Fruit fly (Drosophila melanogaster) whole organism, embryonic: Measurements from ENCODE around the gene SP555.

Experiments used
- Antp ChIP-seq: fragments of 200-800 bp; sonication (Bioruptor generic); optimal IDR thresholded peaks from 3 replicates; lab custom pipeline; 2016; ENCODE audit warnings: missing biosample characterization, missing genetic modification characterization
- B-H1 ChIP-seq: fragments of 200-800 bp; sonication (Bioruptor generic); IDR thresholded peaks from 3 replicates; pipeline ENCODE4 v1.3.6; 2022; ENCODE audit warnings: missing biosample characterization, missing genetic modification characterization
- CG11085 ChIP-seq: fragments of 200-800 bp; sonication (Bioruptor generic); IDR thresholded peaks from 2 replicates; pipeline ENCODE4 v1.3.6; 2022; ENCODE audit warnings: missing biosample characterization, missing genetic modification characterization
- CG1603 ChIP-seq: fragments of 200-800 bp; sonication (Bioruptor generic); optimal IDR thresholded peaks from 2 replicates; lab custom pipeline; 2019; ENCODE audit warnings: missing biosample characterization, mild to moderate bottlenecking, missing genetic modification characterization, moderate library complexity
- CG17829 ChIP-seq: fragments of 200-800 bp; optimal IDR thresholded peaks from 2 replicates; lab custom pipeline; 2019; ENCODE audit warnings: missing biosample characterization, mild to moderate bottlenecking, missing genetic modification characterization, moderate library complexity
- CG2120 ChIP-seq: fragments of 200-800 bp; sonication (Bioruptor generic); optimal IDR thresholded peaks from 3 replicates; lab custom pipeline; 2016; ENCODE audit warnings: missing biosample characterization, missing genetic modification characterization
- CG2129 ChIP-seq: fragments of 200-800 bp; sonication (Bioruptor generic); IDR thresholded peaks from 2 replicates; pipeline ENCODE4 v1.3.6; 2022; ENCODE audit warnings: missing biosample characterization, missing genetic modification characterization; ENCODE audit not compliant: partially characterized antibody
- CG30431 ChIP-seq: fragments of 200-800 bp; sonication (Bioruptor generic); optimal IDR thresholded peaks from 2 replicates; lab custom pipeline; 2017; ENCODE audit warnings: missing biosample characterization, missing genetic modification characterization
- CG32772 ChIP-seq: fragments of 200-800 bp; sonication (Bioruptor generic); IDR thresholded peaks from 2 replicates; pipeline ENCODE4 v1.3.6; 2022; ENCODE audit warnings: missing biosample characterization, missing genetic modification characterization
- CG3281 ChIP-seq: fragments of 200-800 bp; sonication (Bioruptor generic); optimal IDR thresholded peaks from 3 replicates; lab custom pipeline; 2017; ENCODE audit warnings: missing biosample characterization, mild to moderate bottlenecking, missing genetic modification characterization
- CG3726 ChIP-seq: fragments of 200-800 bp; sonication (Bioruptor generic); IDR thresholded peaks from 3 replicates; pipeline ENCODE4, ENCODE4 v1.3.6; 2022; ENCODE audit warnings: missing biosample characterization, missing genetic modification characterization
- CG6765 ChIP-seq: fragments of 200-800 bp; sonication (Bioruptor generic); optimal IDR thresholded peaks from 3 replicates; lab custom pipeline; 2017; ENCODE audit warnings: missing biosample characterization, mild to moderate bottlenecking, missing genetic modification characterization
- CG7271 ChIP-seq: fragments of 200-800 bp; sonication (Bioruptor generic); optimal IDR thresholded peaks from 2 replicates; lab custom pipeline; 2018; ENCODE audit warnings: missing biosample characterization, mild to moderate bottlenecking, missing genetic modification characterization, moderate library complexity
- CG7357 ChIP-seq: fragments of 200-800 bp; sonication (Bioruptor generic); IDR thresholded peaks from 3 replicates; pipeline ENCODE4 v1.3.6; 2022; ENCODE audit warnings: missing biosample characterization, missing genetic modification characterization
- CG8478 ChIP-seq: fragments of >200 bp; optimal IDR thresholded peaks from 2 replicates; lab custom pipeline; 2018
- Dp ChIP-seq: fragments of 200-800 bp; sonication (Bioruptor generic); optimal IDR thresholded peaks from 2 replicates; lab custom pipeline; 2018; ENCODE audit warnings: missing biosample characterization, mild to moderate bottlenecking, missing genetic modification characterization, moderate library complexity
- Gug ChIP-seq: fragments of 200-800 bp; sonication (Bioruptor generic); IDR thresholded peaks from 4 replicates; pipeline ENCODE4 v1.3.6; 2022; ENCODE audit warnings: missing biosample characterization, missing genetic modification characterization
- H2.0 ChIP-seq: fragments of 200-800 bp; sonication (Bioruptor generic); IDR thresholded peaks from 2 replicates; pipeline ENCODE4 v1.3.6; 2022; ENCODE audit warnings: missing biosample characterization, missing genetic modification characterization
- Hey ChIP-seq: fragments of 200-800 bp; sonication (Bioruptor generic); optimal IDR thresholded peaks from 3 replicates; lab custom pipeline; 2018; ENCODE audit warnings: missing biosample characterization, mild to moderate bottlenecking, missing genetic modification characterization
- NC2β ChIP-seq: fragments of 200-800 bp; sonication (Bioruptor generic); optimal IDR thresholded peaks from 2 replicates; lab custom pipeline; 2016; ENCODE audit warnings: missing biosample characterization, missing genetic modification characterization
- Neu2 ChIP-seq: fragments of 200-800 bp; sonication (Bioruptor generic); optimal IDR thresholded peaks from 3 replicates; lab custom pipeline; 2016; ENCODE audit warnings: missing biosample characterization, missing genetic modification characterization, borderline replicate concordance
- Oaz ChIP-seq: fragments of 200-800 bp; sonication (Bioruptor generic); IDR thresholded peaks from 2 replicates; pipeline ENCODE4 v1.3.6; 2022; ENCODE audit warnings: missing biosample characterization, missing genetic modification characterization
- Optix ChIP-seq: fragments of 200-800 bp; sonication (Bioruptor generic); IDR thresholded peaks from 3 replicates; pipeline ENCODE4 v1.3.6; 2022; ENCODE audit warnings: missing biosample characterization, missing genetic modification characterization
- Rx ChIP-seq: fragments of 200-800 bp; sonication (Bioruptor generic); IDR thresholded peaks from 2 replicates; pipeline ENCODE4 v1.3.6; 2022; ENCODE audit warnings: missing biosample characterization, missing genetic modification characterization
- Sox102F ChIP-seq: fragments of 200-800 bp; sonication (Bioruptor generic); optimal IDR thresholded peaks from 2 replicates; lab custom pipeline; 2018; ENCODE audit warnings: missing biosample characterization, mild to moderate bottlenecking, missing genetic modification characterization, moderate library complexity
- Spps ChIP-seq: fragments of 200-800 bp; sonication (Bioruptor generic); optimal IDR thresholded peaks from 2 replicates; lab custom pipeline; 2018; ENCODE audit warnings: missing biosample characterization, mild to moderate bottlenecking, missing genetic modification characterization
- Sry-β ChIP-seq: fragments of 200-800 bp; sonication (Bioruptor generic); optimal IDR thresholded peaks from 2 replicates; lab custom pipeline; 2018; ENCODE audit warnings: missing biosample characterization, mild to moderate bottlenecking, missing genetic modification characterization, moderate library complexity
- Vsx1 ChIP-seq: fragments of 200-800 bp; sonication (Bioruptor generic); optimal IDR thresholded peaks from 2 replicates; lab custom pipeline; 2017; ENCODE audit warnings: missing biosample characterization, mild to moderate bottlenecking, missing genetic modification characterization, missing genetic modification reagents
- YL-1 ChIP-seq: fragments of 200-800 bp; sonication (Bioruptor generic); optimal IDR thresholded peaks from 3 replicates; lab custom pipeline; 2017; ENCODE audit warnings: missing biosample characterization, mild to moderate bottlenecking, missing genetic modification characterization
- ato ChIP-seq: fragments of 200-800 bp; sonication (Bioruptor generic); IDR thresholded peaks from 2 replicates; pipeline ENCODE4 v1.3.6; 2022; ENCODE audit warnings: missing biosample characterization, missing genetic modification characterization; ENCODE audit not compliant: partially characterized antibody
- bab2 ChIP-seq: fragments of 200-800 bp; sonication (Bioruptor generic); optimal IDR thresholded peaks from 2 replicates; lab custom pipeline; 2016; ENCODE audit warnings: missing biosample characterization, missing genetic modification characterization
- ci ChIP-seq: fragments of 200-800 bp; sonication (Bioruptor generic); IDR thresholded peaks from 3 replicates; pipeline ENCODE4 v1.3.6; 2022; ENCODE audit warnings: missing biosample characterization, missing genetic modification characterization
- croc ChIP-seq: fragments of 200-800 bp; sonication (Bioruptor generic); conservative IDR thresholded peaks from 3 replicates; pipeline ENCODE4 v1.3.6; 2022; ENCODE audit warnings: missing biosample characterization, missing genetic modification characterization
- crp ChIP-seq, 2 experiments: fragments of 200-800 bp; sonication (Bioruptor generic); optimal IDR thresholded peaks; 2 replicates in 1 of 2; 3 replicates in 1 of 2; lab custom pipeline; 2017; ENCODE audit warnings: missing biosample characterization in 2 of 2, missing genetic modification characterization in 2 of 2, mild to moderate bottlenecking in 1 of 2, moderate library complexity in 1 of 2
- dmrt11E ChIP-seq: fragments of 200-800 bp; sonication (Bioruptor generic); optimal IDR thresholded peaks from 3 replicates; lab custom pipeline; 2018; ENCODE audit warnings: missing biosample characterization, mild to moderate bottlenecking, missing genetic modification characterization, moderate library complexity
- emc ChIP-seq: fragments of 200-800 bp; sonication (Bioruptor generic); optimal IDR thresholded peaks from 2 replicates; lab custom pipeline; 2016; ENCODE audit warnings: missing biosample characterization, missing genetic modification characterization
- fd3F ChIP-seq: fragments of 200-800 bp; sonication (Bioruptor generic); optimal IDR thresholded peaks from 2 replicates; lab custom pipeline; 2018; ENCODE audit warnings: missing biosample characterization, mild to moderate bottlenecking, missing genetic modification characterization, moderate library complexity
- fu2 ChIP-seq: fragments of 200-800 bp; sonication (Bioruptor generic); optimal IDR thresholded peaks from 2 replicates; lab custom pipeline; 2016; ENCODE audit warnings: missing biosample characterization, missing genetic modification characterization
- ind ChIP-seq: fragments of 200-800 bp; sonication (Bioruptor generic); optimal IDR thresholded peaks from 3 replicates; lab custom pipeline; 2016; ENCODE audit warnings: missing biosample characterization, missing genetic modification characterization
- klu ChIP-seq: fragments of 200-800 bp; sonication (Bioruptor generic); IDR thresholded peaks from 2 replicates; pipeline ENCODE4 v1.3.6; 2022; ENCODE audit warnings: missing biosample characterization, missing genetic modification characterization
- pan ChIP-seq, 4 experiments: fragments of >200 bp in 3 of 4; fragments of 200-800 bp in 1 of 4; sonication (Bioruptor generic) in 1 of 4; optimal IDR thresholded peaks in 3 of 4; IDR thresholded peaks in 1 of 4; 2 replicates each; pipeline versions ENCODE4 v1.3.6 to Lab custom; 2017 to 2022; ENCODE audit warnings: missing biosample characterization in 2 of 4, missing genetic modification characterization in 2 of 4, mixed read lengths in 1 of 4
- sc ChIP-seq, 3 experiments: fragments of >200 bp in 2 of 3; fragments of 200-800 bp in 1 of 3; sonication (Bioruptor generic) in 1 of 3; optimal IDR thresholded peaks; 2 replicates in 2 of 3; 3 replicates in 1 of 3; lab custom pipeline; 2017; ENCODE audit warnings: mild to moderate bottlenecking in 1 of 3, missing biosample characterization in 1 of 3, missing genetic modification characterization in 1 of 3, missing genetic modification reagents in 1 of 3
- slou ChIP-seq: fragments of 200-800 bp; sonication (Bioruptor generic); optimal IDR thresholded peaks from 3 replicates; lab custom pipeline; 2016; ENCODE audit warnings: missing biosample characterization, missing genetic modification characterization
- sob ChIP-seq: fragments of 200-800 bp; sonication (Bioruptor generic); IDR thresholded peaks from 2 replicates; pipeline ENCODE4 v1.3.6; 2022; ENCODE audit warnings: missing biosample characterization, missing genetic modification characterization
- stwl ChIP-seq: fragments of 200-800 bp; sonication (Bioruptor generic); optimal IDR thresholded peaks from 3 replicates; lab custom pipeline; 2018; ENCODE audit warnings: missing biosample characterization, mild to moderate bottlenecking, missing genetic modification characterization, moderate library complexity
- tap ChIP-seq: fragments of 200-800 bp; optimal IDR thresholded peaks from 3 replicates; lab custom pipeline; 2019; ENCODE audit warnings: missing biosample characterization, mild to moderate bottlenecking, missing genetic modification characterization, moderate library complexity
- tll ChIP-seq, 2 experiments: fragments of 200-800 bp in 1 of 2; fragments of >200 bp in 1 of 2; sonication (Bioruptor generic) in 1 of 2; optimal IDR thresholded peaks; 2 replicates each; lab custom pipeline; 2017 to 2019; ENCODE audit warnings: missing biosample characterization in 2 of 2, missing genetic modification characterization in 2 of 2, mild to moderate bottlenecking in 1 of 2, moderate library complexity in 1 of 2
- zf30C ChIP-seq: fragments of 200-800 bp; sonication (Bioruptor generic); optimal IDR thresholded peaks from 3 replicates; lab custom pipeline; 2018; ENCODE audit warnings: missing biosample characterization, mild to moderate bottlenecking, missing genetic modification characterization

SP555 gene

DNA sequence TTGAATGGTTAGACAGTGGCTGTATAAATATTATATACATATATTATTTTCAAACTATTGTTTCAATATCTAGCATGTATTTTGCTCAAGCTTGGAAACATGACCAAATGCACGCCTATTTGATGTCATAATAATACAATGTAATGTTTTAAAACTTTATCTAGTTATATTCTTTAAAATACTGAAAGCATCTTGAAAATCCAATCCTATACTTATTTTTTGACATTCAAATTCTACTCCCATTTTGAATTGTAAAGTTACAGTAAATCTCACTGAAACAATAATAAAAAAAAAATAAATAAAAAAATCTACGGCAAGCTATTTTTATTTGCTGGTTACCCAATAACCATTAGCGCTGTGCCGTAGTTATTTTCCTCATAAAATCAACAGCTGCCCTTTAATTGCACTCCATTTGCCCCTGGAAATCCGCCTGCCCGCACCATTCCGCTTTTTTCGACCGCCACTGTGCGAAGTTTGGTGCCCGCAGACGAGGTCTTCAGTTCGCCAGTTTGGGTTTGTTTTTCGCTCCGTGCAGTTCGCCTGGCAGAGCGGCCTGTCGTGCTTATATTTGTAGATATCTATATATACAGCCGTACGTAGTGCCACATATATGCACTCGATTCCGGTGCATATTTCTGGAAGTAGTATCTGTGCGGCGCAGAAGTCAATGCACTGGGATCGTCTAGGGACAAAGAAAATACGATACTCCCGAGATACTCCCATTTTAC lies 7.5 kb downstream of the SP555 start (continued):
- TF ChIP-seq Gug (GFP tag; lab: Robert Waterston, UW), result peak; percentile 85
- peak; percentile 31 for TF ChIP-seq dmrt11E (tag; lab: Kevin White, UChicago)
- peak; percentile 39 for TF ChIP-seq Antp (GFP tag; lab: Kevin White, UChicago)
- peak; percentile 32 for TF ChIP-seq slou (GFP tag; lab: Kevin White, UChicago)
- TF ChIP-seq zf30C (GFP tag; lab: Kevin White, UChicago), result no peak
- peak; percentile 26 for TF ChIP-seq CG6765 (GFP tag; lab: Kevin White, UChicago)
- TF ChIP-seq CG1603, result peak; percentile 14
- TF ChIP-seq YL-1, result no peak
- TF ChIP-seq CG3281, result peak; percentile 68
- no peak for TF ChIP-seq klu
- no peak for TF ChIP-seq NC2β (GFP tag; lab: Kevin White, UChicago)
- TF ChIP-seq crp (GFP tag; optimal IDR thresholded peaks at IDR 0.05; lab: Kevin White, UChicago), result peak in 1 of 2 experiments; percentile 1
- peak; percentile 54 for TF ChIP-seq ind
- TF ChIP-seq CG17829 (tag; lab: Kevin White, UChicago), result peak; percentile 42
- peak; percentile 24; the same call in 1 of the 2 replicates for TF ChIP-seq Rx (GFP tag; lab: Robert Waterston, UW)
- peak; percentile 23 for TF ChIP-seq tap (tag; lab: Kevin White, UChicago)
- peak; percentile 41 for TF ChIP-seq fd3F (GFP tag; lab: Kevin White, UChicago)
- no peak for TF ChIP-seq CG7271 (tag; lab: Kevin White, UChicago)
- no peak for TF ChIP-seq tll (GFP tag; optimal IDR thresholded peaks at IDR 0.05; lab: Kevin White, UChicago)
- peak; percentile 43; the same call in 1 of the 2 replicates for TF ChIP-seq CG11085 (GFP tag; lab: Robert Waterston, UW)
- TF ChIP-seq emc (GFP tag; lab: Kevin White, UChicago), result no peak
- TF ChIP-seq Oaz (GFP tag; lab: Robert Waterston, UW), result no peak
- peak; percentile 44 for TF ChIP-seq H2.0
- TF ChIP-seq Dp (GFP tag; lab: Kevin White, UChicago), result no peak
- peak; percentile 30 for TF ChIP-seq Vsx1 (GFP tag; lab: Kevin White, UChicago)
- TF ChIP-seq Spps, result no peak
- peak; percentile 34; the same call in 1 of the 2 replicates for TF ChIP-seq CG32772 (GFP tag; lab: Robert Waterston, UW)
- TF ChIP-seq CG30431 (GFP tag; lab: Kevin White, UChicago), result no peak
- TF ChIP-seq bab2 (GFP tag; lab: Kevin White, UChicago), result no peak
- TF ChIP-seq pan (optimal IDR thresholded peaks at IDR 0.05; lab: Kevin White, UChicago), result no peak
- TF ChIP-seq pan (GFP tag; optimal IDR thresholded peaks at IDR 0.05 in 1 of 2, IDR thresholded peaks at IDR 0.05 in 1 of 2), result peak in 1 of 2 experiments; percentile 47
- TF ChIP-seq Sry-β (GFP tag; lab: Kevin White, UChicago), result no peak
- TF ChIP-seq CG2129, result no peak
- no peak for TF ChIP-seq sc (optimal IDR thresholded peaks at IDR 0.05; lab: Kevin White, UChicago)
- TF ChIP-seq sc (GFP tag; optimal IDR thresholded peaks at IDR 0.05; lab: Kevin White, UChicago), result peak; percentile 52
- no peak for TF ChIP-seq stwl (tag; lab: Kevin White, UChicago)
- no peak for TF ChIP-seq CG3726 (GFP tag; lab: Robert Waterston, UW)
- TF ChIP-seq fu2 (GFP tag; lab: Kevin White, UChicago), result no peak
- peak; percentile 85 for TF ChIP-seq ci (GFP tag; lab: Robert Waterston, UW)
- no peak for TF ChIP-seq Hey
- peak; percentile 35; the same call in 1 of the 3 replicates for TF ChIP-seq croc (GFP tag; lab: Robert Waterston, UW)
- TF ChIP-seq B-H1 (GFP tag; lab: Robert Waterston, UW), result 0 out of 3 replicates have a peak, but pooled peaks have one; percentile 10
- no peak for TF ChIP-seq Neu2 (GFP tag; lab: Kevin White, UChicago)
- no peak for TF ChIP-seq CG7357 (GFP tag; lab: Robert Waterston, UW)
- peak; percentile 37 for TF ChIP-seq CG2120
- no peak for TF ChIP-seq CG8478 (lab: Kevin White, UChicago)
- TF ChIP-seq Optix (GFP tag; lab: Robert Waterston, UW), result no peak
- TF ChIP-seq Sox102F (GFP tag; lab: Kevin White, UChicago), result peak; percentile 67
- TF ChIP-seq sob (GFP tag; lab: Robert Waterston, UW), result no peak
- no peak for TF ChIP-seq ato (GFP tag; lab: Robert Waterston, UW)
